Fruit fly (Drosophila melanogaster): ENCODE measurements around the gene CG14105.

Gene CG14105

dm6 chr3L:13437036-13437435 lies 10.6 kb upstream of the CG14105 start, which contains the start of gene CG10154:
Gene CG10154 (minus strand): TSS chr3L:13437136.
- TF ChIP-seq gl (tag; optimal IDR thresholded peaks at IDR 0.05) (no peak), rn (GFP tag; IDR thresholded peaks at IDR 0.05) (no peak), Ets98B (GFP tag; IDR thresholded peaks at IDR 0.05) (no peak), CG4496 (GFP tag; IDR thresholded peaks at IDR 0.05) (no peak), Pif1B (GFP tag; optimal IDR thresholded peaks at IDR 0.05) (no peak), CG8301 (tag; optimal IDR thresholded peaks at IDR 0.05) (no peak), CG12605 (GFP tag; IDR thresholded peaks at IDR 0.05) (no peak), fd96Ca (GFP tag; IDR thresholded peaks at IDR 0.05) (no peak), Snoo (tag; optimal IDR thresholded peaks at IDR 0.05) (no peak), CG32121 (GFP tag; IDR thresholded peaks at IDR 0.05) (no peak), CG14655 (GFP tag; optimal IDR thresholded peaks at IDR 0.05) (no peak), CG8159 (tag; optimal IDR thresholded peaks at IDR 0.05) (no peak), CG9948 (tag; optimal IDR thresholded peaks at IDR 0.05) (no peak), EcR (GFP tag; optimal IDR thresholded peaks at IDR 0.05) (no peak), CG13204 (GFP tag; optimal IDR thresholded peaks at IDR 0.05) (no peak), CG15710 (tag; optimal IDR thresholded peaks at IDR 0.05) (no peak), D1 (tag; optimal IDR thresholded peaks at IDR 0.05) (no peak), CG34367 (tag; optimal IDR thresholded peaks at IDR 0.05) (no peak), CG10348 (GFP tag; IDR thresholded peaks at IDR 0.05) (no peak)

DNA sequence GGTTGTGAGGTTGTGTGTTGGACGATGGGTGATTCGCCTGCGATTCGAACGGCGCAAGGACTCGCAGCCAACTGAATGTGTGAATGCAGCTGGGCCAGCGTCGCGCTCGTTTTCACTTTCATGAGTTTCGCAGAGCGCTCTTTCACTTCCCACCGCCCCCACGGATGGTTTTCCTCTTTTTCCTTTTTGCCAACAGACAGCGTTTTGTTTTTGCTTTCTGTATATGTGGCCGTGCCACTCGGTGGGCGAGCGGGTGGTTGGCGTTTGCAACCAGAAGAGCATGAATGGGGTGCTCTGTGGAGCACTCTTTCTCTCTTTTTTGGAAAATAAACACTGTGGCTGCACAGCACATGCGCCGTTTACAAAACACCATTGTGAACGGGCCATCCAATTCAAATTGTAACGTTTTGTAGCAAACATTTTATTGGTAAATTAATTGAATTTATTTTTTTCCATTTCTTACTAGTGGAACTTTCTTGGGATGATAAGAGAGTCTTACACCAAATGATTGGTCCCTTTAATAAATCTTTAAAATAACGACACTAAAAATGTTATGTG lies 8.8 kb upstream of the CG14105 start, which contains the start of gene CG10713:
CG10713 (minus strand) TSS at position 60 of the 558 bp plus-strand sequence.
- TF ChIP-seq EcR (GFP tag; optimal IDR thresholded peaks at IDR 0.05): no peak
- TF ChIP-seq CG4496 (GFP tag; IDR thresholded peaks at IDR 0.05): peak; percentile 89
- peak; percentile 57 for TF ChIP-seq Pif1B (GFP tag; optimal IDR thresholded peaks at IDR 0.05)
- peak; percentile 46 for TF ChIP-seq CG8159 (tag; optimal IDR thresholded peaks at IDR 0.05)
- TF ChIP-seq CG32121 (GFP tag; IDR thresholded peaks at IDR 0.05): peak; percentile 77
- TF ChIP-seq D1 (tag; optimal IDR thresholded peaks at IDR 0.05): no peak
- TF ChIP-seq Pif1A (GFP tag; optimal IDR thresholded peaks at IDR 0.05): peak; percentile 64
- peak; percentile 35 for TF ChIP-seq CG34367 (tag; optimal IDR thresholded peaks at IDR 0.05)
- no peak for TF ChIP-seq CG17806 (tag; optimal IDR thresholded peaks at IDR 0.05)
- TF ChIP-seq CG14655 (GFP tag; optimal IDR thresholded peaks at IDR 0.05): peak; percentile 72
- no peak for TF ChIP-seq CG15710 (tag; optimal IDR thresholded peaks at IDR 0.05)
- peak; percentile 46; the same call in 1 of the 2 replicates for TF ChIP-seq rn (GFP tag; IDR thresholded peaks at IDR 0.05)
- TF ChIP-seq CG10348 (GFP tag; IDR thresholded peaks at IDR 0.05): no peak
- peak; percentile 68 for TF ChIP-seq CG8301 (tag; optimal IDR thresholded peaks at IDR 0.05)
- TF ChIP-seq Snoo (tag; optimal IDR thresholded peaks at IDR 0.05): peak; percentile 4
- peak; percentile 84 for TF ChIP-seq CG12605 (GFP tag; IDR thresholded peaks at IDR 0.05)
- TF ChIP-seq fd96Ca (GFP tag; IDR thresholded peaks at IDR 0.05): no peak; the same call in 1 of the 3 replicates
- peak; percentile 67 for TF ChIP-seq CG13204 (GFP tag; optimal IDR thresholded peaks at IDR 0.05)
- TF ChIP-seq gl (tag; optimal IDR thresholded peaks at IDR 0.05): peak; percentile 70
- no peak for TF ChIP-seq CG9948 (tag; optimal IDR thresholded peaks at IDR 0.05)
- TF ChIP-seq Ets98B (GFP tag; IDR thresholded peaks at IDR 0.05): peak; percentile 77

- TF ChIP-seq CG13204 (GFP tag; optimal IDR thresholded peaks at IDR 0.05) (no peak), rn (GFP tag; IDR thresholded peaks at IDR 0.05) (no peak), CG8301 (tag; optimal IDR thresholded peaks at IDR 0.05) (no peak), Pif1B (GFP tag; optimal IDR thresholded peaks at IDR 0.05) (no peak), CG4496 (GFP tag; IDR thresholded peaks at IDR 0.05) (no peak), CG17806 (tag; optimal IDR thresholded peaks at IDR 0.05) (no peak), CG12605 (GFP tag; IDR thresholded peaks at IDR 0.05) (no peak), CG8159 (tag; optimal IDR thresholded peaks at IDR 0.05) (no peak), D1 (tag; optimal IDR thresholded peaks at IDR 0.05) (no peak), CG14655 (GFP tag; optimal IDR thresholded peaks at IDR 0.05) (no peak), Pif1A (GFP tag; optimal IDR thresholded peaks at IDR 0.05) (no peak), CG15710 (tag; optimal IDR thresholded peaks at IDR 0.05) (no peak), CG32121 (GFP tag; IDR thresholded peaks at IDR 0.05) (no peak), CG9948 (tag; optimal IDR thresholded peaks at IDR 0.05) (no peak), fd96Ca (GFP tag; IDR thresholded peaks at IDR 0.05) (no peak), Ets98B (GFP tag; IDR thresholded peaks at IDR 0.05) (no peak), CG34367 (tag; optimal IDR thresholded peaks at IDR 0.05) (no peak), Snoo (tag; optimal IDR thresholded peaks at IDR 0.05) (no peak)
Measured at dm6 chr3L:13433522-13433921, 7.0 kb upstream of the CG14105 start.

dm6 chr3L:13432791-13433190 lies 6.3 kb upstream of the CG14105 start:
- TF ChIP-seq CG8159 (tag; optimal IDR thresholded peaks at IDR 0.05) (no peak), CG17806 (tag; optimal IDR thresholded peaks at IDR 0.05) (no peak), CG10348 (GFP tag; IDR thresholded peaks at IDR 0.05) (no peak), D1 (tag; optimal IDR thresholded peaks at IDR 0.05) (no peak), gl (tag; optimal IDR thresholded peaks at IDR 0.05) (no peak), CG15710 (tag; optimal IDR thresholded peaks at IDR 0.05) (no peak), CG8301 (tag; optimal IDR thresholded peaks at IDR 0.05) (no peak), fd96Ca (GFP tag; IDR thresholded peaks at IDR 0.05) (no peak), CG32121 (GFP tag; IDR thresholded peaks at IDR 0.05) (no peak), CG12605 (GFP tag; IDR thresholded peaks at IDR 0.05) (no peak)

DNA sequence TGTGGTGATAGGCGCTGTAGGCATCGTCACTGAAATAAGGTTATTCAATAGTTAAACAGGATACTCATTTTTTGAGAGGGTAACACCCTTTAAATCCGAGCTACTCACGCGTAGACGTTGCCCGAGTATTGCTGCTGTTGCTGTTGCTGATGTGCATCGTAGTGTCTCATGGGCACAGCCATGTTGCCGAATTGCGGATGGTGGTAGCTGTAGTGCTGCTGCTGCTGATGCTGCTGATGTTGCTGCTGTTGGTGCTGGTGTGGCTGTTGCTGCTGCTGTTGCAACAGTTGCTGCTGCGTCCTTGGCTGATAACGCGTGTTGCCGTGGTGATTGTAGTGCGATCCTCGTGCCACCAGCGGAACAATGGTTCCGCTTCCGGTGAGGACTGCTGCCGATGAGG lies 3.7 kb upstream of the CG14105 start:
- TF ChIP-seq Pif1A (GFP tag; optimal IDR thresholded peaks at IDR 0.05) (no peak), CG8301 (tag; optimal IDR thresholded peaks at IDR 0.05) (no peak), CG32121 (GFP tag; IDR thresholded peaks at IDR 0.05) (no peak), CG9948 (tag; optimal IDR thresholded peaks at IDR 0.05) (no peak), CG13204 (GFP tag; optimal IDR thresholded peaks at IDR 0.05) (no peak), EcR (GFP tag; optimal IDR thresholded peaks at IDR 0.05) (no peak), CG8159 (tag; optimal IDR thresholded peaks at IDR 0.05) (no peak), fd96Ca (GFP tag; IDR thresholded peaks at IDR 0.05) (no peak), gl (tag; optimal IDR thresholded peaks at IDR 0.05) (no peak), rn (GFP tag; IDR thresholded peaks at IDR 0.05) (no peak), CG12605 (GFP tag; IDR thresholded peaks at IDR 0.05) (no peak), Pif1B (GFP tag; optimal IDR thresholded peaks at IDR 0.05) (no peak), Snoo (tag; optimal IDR thresholded peaks at IDR 0.05) (no peak), CG17806 (tag; optimal IDR thresholded peaks at IDR 0.05) (no peak), CG4496 (GFP tag; IDR thresholded peaks at IDR 0.05) (no peak), D1 (tag; optimal IDR thresholded peaks at IDR 0.05) (no peak)
